Worm (Caenorhabditis elegans) whole organism, late embryonic: ENCODE measurements around the gene nspb-12.

Experiments
- ama-1 ChIP-seq: fragments of 150-350 bp; optimal IDR thresholded peaks from 2 replicates; lab custom pipeline; 2014
- ceh-14 ChIP-seq: sonication (generic microtip); optimal IDR thresholded peaks from 2 replicates; lab custom pipeline; 2016; ENCODE audit warnings: missing genotype, missing genetic modification characterization, missing compliant biosample characterization
- pqm-1 ChIP-seq: sonication (generic microtip); optimal IDR thresholded peaks from 2 replicates; lab custom pipeline; 2016; ENCODE audit warnings: missing genetic modification characterization, missing compliant biosample characterization
- unc-42 ChIP-seq: sonication (generic microtip); optimal IDR thresholded peaks from 2 replicates; lab custom pipeline; 2016; ENCODE audit warnings: missing genotype, missing genetic modification characterization, missing compliant biosample characterization

DNA sequence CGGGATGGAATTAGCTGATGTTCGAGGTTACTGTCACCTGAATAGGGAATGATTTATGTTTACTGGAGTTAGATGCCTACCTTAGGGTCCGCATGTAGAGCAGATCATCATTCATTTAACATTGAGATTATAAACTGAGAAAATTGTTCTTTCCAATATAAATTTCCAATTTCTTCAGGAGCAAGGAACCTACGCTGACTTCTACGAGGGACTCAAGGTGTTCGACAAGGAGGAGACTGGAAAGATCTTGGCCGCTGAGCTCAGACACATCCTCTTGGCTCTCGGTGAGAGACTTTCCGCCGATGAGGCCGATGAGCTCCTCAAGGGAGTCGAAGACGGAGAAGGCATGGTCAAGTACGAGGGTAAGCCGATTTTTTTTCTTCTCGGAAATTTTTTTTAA, 2.1 kb downstream of the nspb-12 start:
- TF ChIP-seq ceh-14 (tag; lab: Kevin White, UChicago) (no peak), ama-1 (no peak), unc-42 (tag; lab: Kevin White, UChicago) (no peak), pqm-1 (no peak)
